Worm (Caenorhabditis elegans): ENCODE data around the gene zyg-12.

Gene zyg-12

ce11 chrII:4943849-4944248 lies 5.9 kb upstream of the zyg-12 start, which contains the start of gene mdt-4:
Gene mdt-4 (minus strand): TSS chrII:4943949.
- no peak for TF ChIP-seq C34B4.2 (tag; optimal IDR thresholded peaks at IDR 0.05)
- TF ChIP-seq ama-1 (optimal IDR thresholded peaks at IDR 0.05) = no peak
- no peak for TF ChIP-seq swsn-7 (tag; optimal IDR thresholded peaks at IDR 0.05)
- TF ChIP-seq nhr-85 (tag) = no peak
- no peak for TF ChIP-seq efl-3 (GFP tag; optimal IDR thresholded peaks at IDR 0.05)
- TF ChIP-seq sptf-1 (tag; optimal IDR thresholded peaks at IDR 0.05) = no peak
- no peak for TF ChIP-seq ceh-82 (tag; optimal IDR thresholded peaks at IDR 0.05)
- no peak for TF ChIP-seq rnt-1 (tag; optimal IDR thresholded peaks at IDR 0.05)
- no peak for TF ChIP-seq aha-1 (tag; optimal IDR thresholded peaks at IDR 0.05)
- no peak for TF ChIP-seq nhr-20 (tag; optimal IDR thresholded peaks at IDR 0.05)
- no peak for TF ChIP-seq ceh-88 (GFP tag; IDR thresholded peaks at IDR 0.05)
- TF ChIP-seq pax-3 (tag; optimal IDR thresholded peaks at IDR 0.05) = no peak
- TF ChIP-seq nhr-77 (tag; optimal IDR thresholded peaks at IDR 0.05) = no peak
- no peak for TF ChIP-seq lsy-2 (tag; optimal IDR thresholded peaks at IDR 0.05)
- TF ChIP-seq fkh-4 (tag; optimal IDR thresholded peaks at IDR 0.05; ENCODE audit: borderline replicate concordance) = no peak
- TF ChIP-seq mdl-1 (tag; optimal IDR thresholded peaks at IDR 0.05) = no peak
- TF ChIP-seq lin-39 (tag; optimal IDR thresholded peaks at IDR 0.05) = no peak
- no peak for TF ChIP-seq lin-35 (GFP tag; optimal IDR thresholded peaks at IDR 0.05)
- TF ChIP-seq nhr-90 (tag; optimal IDR thresholded peaks at IDR 0.05; ENCODE audit: poor library complexity) = no peak

ce11 chrII:4945695-4946094 lies 4.0 kb upstream of the zyg-12 start, which contains the start of the genes gldi-11 and ZK546.2:
Gene gldi-11 (minus strand): TSS chrII:4945789.
Gene ZK546.2 (plus strand): TSS chrII:4946027.
- TF ChIP-seq skn-1 (tag; optimal IDR thresholded peaks at IDR 0.05) = peak; percentile 5
- TF ChIP-seq nhr-19 (GFP tag; conservative IDR thresholded peaks at IDR 0.05) = no peak
- no peak for TF ChIP-seq rnt-1 (tag; optimal IDR thresholded peaks at IDR 0.05)
- TF ChIP-seq lin-35 (GFP tag; optimal IDR thresholded peaks at IDR 0.05) = peak in 1 of 2 experiments; percentile 31
- no peak for TF ChIP-seq nhr-28 (tag; optimal IDR thresholded peaks at IDR 0.05)
- no peak for TF ChIP-seq zag-1 (tag; optimal IDR thresholded peaks at IDR 0.05)
- TF ChIP-seq mab-9 (GFP tag; IDR thresholded peaks at IDR 0.05) = no peak
- TF ChIP-seq pax-3 (tag; optimal IDR thresholded peaks at IDR 0.05) = no peak
- TF ChIP-seq efl-1 (optimal IDR thresholded peaks at IDR 0.05) = no peak
- peak in 1 of 2 experiments; percentile 89 for TF ChIP-seq efl-1 (GFP tag; optimal IDR thresholded peaks at IDR 0.05 in 1 of 2)
- peak; percentile 11 for TF ChIP-seq F16B12.6 (tag; optimal IDR thresholded peaks at IDR 0.05)
- TF ChIP-seq sup-37 (GFP tag; optimal IDR thresholded peaks at IDR 0.05) = no peak
- no peak for TF ChIP-seq grh-1 (GFP tag; IDR thresholded peaks at IDR 0.05)
- TF ChIP-seq mdl-1 (tag; optimal IDR thresholded peaks at IDR 0.05) = no peak
- TF ChIP-seq dpl-1 (GFP tag; optimal IDR thresholded peaks at IDR 0.05) = peak in 1 of 3 experiments; percentile 14
- peak in 1 of 2 experiments; percentile 46 for TF ChIP-seq lsy-2 (tag; optimal IDR thresholded peaks at IDR 0.05)
- no peak for TF ChIP-seq irx-1 (tag; optimal IDR thresholded peaks at IDR 0.05)
- TF ChIP-seq nhr-47 (tag; optimal IDR thresholded peaks at IDR 0.05) = no peak
- no peak for TF ChIP-seq nhr-237 (tag; optimal IDR thresholded peaks at IDR 0.05)
- TF ChIP-seq elt-2 (tag; optimal IDR thresholded peaks at IDR 0.05) = peak; percentile 1
- peak; percentile 1 for TF ChIP-seq nhr-90 (tag; optimal IDR thresholded peaks at IDR 0.05; ENCODE audit: poor library complexity)

ce11 chrII:4946775-4947174 lies 2.9 kb upstream of the zyg-12 start:
- TF ChIP-seq C34B4.2 (tag; optimal IDR thresholded peaks at IDR 0.05) (no peak), efl-1 (optimal IDR thresholded peaks at IDR 0.05) (peak; percentile 31 to 43), efl-1 (GFP tag; optimal IDR thresholded peaks at IDR 0.05 in 1 of 2) (peak; percentile 49 to 88), skn-1 (tag; optimal IDR thresholded peaks at IDR 0.05) (peak; percentile 16), snu-23 (GFP tag; optimal IDR thresholded peaks at IDR 0.05) (peak; percentile 40), mep-1 (tag; optimal IDR thresholded peaks at IDR 0.05) (peak; percentile 38), fkh-8 (tag; optimal IDR thresholded peaks at IDR 0.05) (no peak), lin-15B (tag; optimal IDR thresholded peaks at IDR 0.05) (no peak), dpl-1 (GFP tag; optimal IDR thresholded peaks at IDR 0.05) (peak in 2 of 3 experiments; percentile 39 to 40), blmp-1 (tag; optimal IDR thresholded peaks at IDR 0.05) (no peak), nhr-19 (GFP tag; conservative IDR thresholded peaks at IDR 0.05) (no peak), nhr-71 (tag; optimal IDR thresholded peaks at IDR 0.05) (peak; percentile 6), nhr-20 (tag; optimal IDR thresholded peaks at IDR 0.05) (no peak), irx-1 (tag; optimal IDR thresholded peaks at IDR 0.05) (no peak), egl-27 (tag; optimal IDR thresholded peaks at IDR 0.05) (no peak), ceh-82 (tag; optimal IDR thresholded peaks at IDR 0.05) (no peak), rnt-1 (tag; optimal IDR thresholded peaks at IDR 0.05) (peak; percentile 12), lin-35 (GFP tag; optimal IDR thresholded peaks at IDR 0.05) (peak; percentile 23 to 37), F16B12.6 (tag; optimal IDR thresholded peaks at IDR 0.05) (peak; percentile 84), lsy-2 (tag; optimal IDR thresholded peaks at IDR 0.05) (peak in 1 of 2 experiments; percentile 41)
